Fruit fly (Drosophila melanogaster) whole organism, prepupa: ENCODE data around the gene PGAP2.
A peak's percentile ranks its signal among the peaks of the same experiment; 100 is the strongest.

Source experiments
- Blimp-1 ChIP-seq: fragments of 200-800 bp; sonication (Bioruptor generic); optimal IDR thresholded peaks from 3 replicates; lab custom pipeline; 2017; ENCODE audit warnings: missing biosample characterization, missing genetic modification characterization, mild to moderate bottlenecking, moderate library complexity, missing genetic modification reagents
- CG10631 ChIP-seq: fragments of 200-800 bp; sonication (Bioruptor generic); optimal IDR thresholded peaks from 2 replicates; lab custom pipeline; 2016; ENCODE audit warnings: missing biosample characterization, missing genetic modification characterization
- CG10669 ChIP-seq: fragments of 200-800 bp; sonication (Bioruptor generic); optimal IDR thresholded peaks from 3 replicates; lab custom pipeline; 2018; ENCODE audit warnings: missing biosample characterization, mild to moderate bottlenecking, missing genetic modification characterization, moderate library complexity
- CG11294 ChIP-seq: fragments of 200-800 bp; sonication (Bioruptor generic); IDR thresholded peaks from 2 replicates; pipeline ENCODE4 v1.3.6; 2022; ENCODE audit warnings: missing biosample characterization, missing genetic modification characterization
- CG11762 ChIP-seq: fragments of 200-800 bp; sonication (Bioruptor generic); optimal IDR thresholded peaks from 3 replicates; lab custom pipeline; 2016; ENCODE audit warnings: missing biosample characterization, missing genetic modification characterization; ENCODE audit not compliant: insufficient read depth
- CG15336 ChIP-seq: fragments of 200-800 bp; sonication (Bioruptor generic); IDR thresholded peaks from 2 replicates; pipeline ENCODE4 v1.3.6; 2022; ENCODE audit warnings: missing biosample characterization, missing genetic modification characterization
- CG1621 ChIP-seq: fragments of 200-800 bp; sonication (Bioruptor generic); optimal IDR thresholded peaks from 3 replicates; lab custom pipeline; 2018; ENCODE audit warnings: missing biosample characterization, mild to moderate bottlenecking, missing genetic modification characterization
- CG16779 ChIP-seq: fragments of 200-800 bp; sonication (Bioruptor generic); optimal IDR thresholded peaks from 3 replicates; lab custom pipeline; 2017; ENCODE audit warnings: missing biosample characterization, mild to moderate bottlenecking, missing genetic modification characterization
- CG3032 ChIP-seq: fragments of 200-800 bp; optimal IDR thresholded peaks from 2 replicates; lab custom pipeline; 2019; ENCODE audit warnings: missing biosample characterization, mild to moderate bottlenecking, missing genetic modification characterization, moderate library complexity
- CG31627 ChIP-seq: fragments of 200-800 bp; sonication (Bioruptor generic); optimal IDR thresholded peaks from 3 replicates; lab custom pipeline; 2016; ENCODE audit warnings: missing biosample characterization, missing genetic modification characterization
- CG32006 ChIP-seq: fragments of 200-800 bp; sonication (Bioruptor generic); optimal IDR thresholded peaks from 3 replicates; lab custom pipeline; 2017; ENCODE audit warnings: missing biosample characterization, mild to moderate bottlenecking, missing genetic modification characterization
- CG34406 ChIP-seq: fragments of 200-800 bp; sonication (Bioruptor generic); optimal IDR thresholded peaks from 3 replicates; lab custom pipeline; 2016; ENCODE audit warnings: missing biosample characterization, missing genetic modification characterization
- CG3919 ChIP-seq: fragments of 200-800 bp; sonication (Bioruptor generic); optimal IDR thresholded peaks from 3 replicates; lab custom pipeline; 2016; ENCODE audit warnings: missing biosample characterization, missing genetic modification characterization
- CG4318 ChIP-seq: fragments of 200-800 bp; sonication (Bioruptor generic); optimal IDR thresholded peaks from 3 replicates; lab custom pipeline; 2017; ENCODE audit warnings: missing biosample characterization, mild to moderate bottlenecking, missing genetic modification characterization
- CG6163 ChIP-seq: fragments of 200-800 bp; sonication (Bioruptor generic); IDR thresholded peaks from 3 replicates; pipeline ENCODE4 v1.3.6; 2022; ENCODE audit warnings: missing biosample characterization, missing genetic modification characterization
- CG6792 ChIP-seq: fragments of 200-800 bp; sonication (Bioruptor generic); optimal IDR thresholded peaks from 3 replicates; lab custom pipeline; 2016; ENCODE audit warnings: missing biosample characterization, missing genetic modification characterization
- CG6808 ChIP-seq: fragments of 200-800 bp; sonication (Bioruptor generic); optimal IDR thresholded peaks from 3 replicates; lab custom pipeline; 2017; ENCODE audit warnings: missing biosample characterization, missing genetic modification characterization, mild to moderate bottlenecking, moderate library complexity, missing genetic modification reagents
- CG6854 ChIP-seq: fragments of 200-800 bp; sonication (Bioruptor generic); optimal IDR thresholded peaks from 2 replicates; lab custom pipeline; 2017; ENCODE audit warnings: missing biosample characterization, mild to moderate bottlenecking, missing genetic modification characterization
- CG7368 ChIP-seq: fragments of 200-800 bp; sonication (Bioruptor generic); optimal IDR thresholded peaks from 3 replicates; lab custom pipeline; 2016; ENCODE audit warnings: missing biosample characterization, missing genetic modification characterization
- CG8119 ChIP-seq: fragments of 200-800 bp; sonication (Bioruptor generic); IDR thresholded peaks from 3 replicates; pipeline ENCODE4 v1.3.6; 2022; ENCODE audit warnings: missing biosample characterization, missing genetic modification characterization
- CG8319 ChIP-seq: fragments of 200-800 bp; sonication (Bioruptor generic); optimal IDR thresholded peaks from 3 replicates; lab custom pipeline; 2016; ENCODE audit warnings: missing biosample characterization, missing genetic modification characterization
- CG9139 ChIP-seq: fragments of 200-800 bp; sonication (Bioruptor generic); optimal IDR thresholded peaks from 3 replicates; lab custom pipeline; 2017; ENCODE audit warnings: missing biosample characterization, mild to moderate bottlenecking, missing genetic modification characterization
- Eip93F ChIP-seq: fragments of 200-800 bp; sonication (Bioruptor generic); optimal IDR thresholded peaks from 2 replicates; lab custom pipeline; 2016; ENCODE audit warnings: missing biosample characterization, mild to moderate bottlenecking, missing genetic modification characterization
- Ets21C ChIP-seq: fragments of 200-800 bp; sonication (Bioruptor generic); optimal IDR thresholded peaks from 3 replicates; lab custom pipeline; 2016; ENCODE audit warnings: missing biosample characterization, missing genetic modification characterization
- Ets96B ChIP-seq: fragments of 200-800 bp; optimal IDR thresholded peaks from 2 replicates; lab custom pipeline; 2019; ENCODE audit warnings: missing biosample characterization, mild to moderate bottlenecking, missing genetic modification characterization, moderate library complexity
- Gug ChIP-seq: fragments of 200-800 bp; sonication (Bioruptor generic); IDR thresholded peaks from 2 replicates; pipeline ENCODE4 v1.3.6; 2022; ENCODE audit warnings: missing biosample characterization, missing genetic modification characterization
- Hr38 ChIP-seq: sonication (Bioruptor generic); optimal IDR thresholded peaks from 2 replicates; lab custom pipeline; 2016; ENCODE audit warnings: missing biosample characterization, missing genetic modification characterization
- Hr4 ChIP-seq: fragments of 200-800 bp; sonication (Bioruptor generic); optimal IDR thresholded peaks from 3 replicates; lab custom pipeline; 2016; ENCODE audit warnings: missing biosample characterization, missing genetic modification characterization
- Lpt ChIP-seq: fragments of 200-800 bp; sonication (Bioruptor generic); optimal IDR thresholded peaks from 3 replicates; lab custom pipeline; 2016; ENCODE audit warnings: missing biosample characterization, missing genetic modification characterization
- Met ChIP-seq: fragments of 200-800 bp; sonication (Bioruptor generic); optimal IDR thresholded peaks from 3 replicates; lab custom pipeline; 2016; ENCODE audit warnings: missing biosample characterization, missing genetic modification characterization
- Smox ChIP-seq: fragments of 200-800 bp; sonication (Bioruptor generic); optimal IDR thresholded peaks from 3 replicates; lab custom pipeline; 2016; ENCODE audit warnings: missing biosample characterization, missing genetic modification characterization
- Sox14 ChIP-seq: fragments of 200-800 bp; sonication (Bioruptor generic); optimal IDR thresholded peaks from 3 replicates; lab custom pipeline; 2016; ENCODE audit warnings: missing biosample characterization, missing genetic modification characterization
- Sox15 ChIP-seq: fragments of 200-800 bp; sonication (Bioruptor generic); optimal IDR thresholded peaks from 3 replicates; lab custom pipeline; 2016; ENCODE audit warnings: missing biosample characterization, missing genetic modification characterization
- achi ChIP-seq: fragments of 200-800 bp; sonication (Bioruptor generic); optimal IDR thresholded peaks from 3 replicates; lab custom pipeline; 2016; ENCODE audit warnings: missing biosample characterization, missing genetic modification characterization
- cyc ChIP-seq: fragments of 200-800 bp; sonication (Bioruptor generic); optimal IDR thresholded peaks from 3 replicates; lab custom pipeline; 2016; ENCODE audit warnings: missing biosample characterization, missing genetic modification characterization
- dac ChIP-seq: fragments of 200-800 bp; sonication (Bioruptor generic); optimal IDR thresholded peaks from 2 replicates; lab custom pipeline; 2017; ENCODE audit warnings: missing biosample characterization, mild to moderate bottlenecking, missing genetic modification characterization
- dsx ChIP-seq: fragments of 200-800 bp; optimal IDR thresholded peaks from 3 replicates; lab custom pipeline; 2019; ENCODE audit warnings: missing biosample characterization, mild to moderate bottlenecking, missing genetic modification characterization, moderate library complexity; ENCODE audit not compliant: poor library complexity, severe bottlenecking
- eg ChIP-seq: fragments of 200-800 bp; sonication (Bioruptor generic); IDR thresholded peaks from 3 replicates; pipeline ENCODE4 v1.3.6; 2022; ENCODE audit warnings: missing biosample characterization, missing genetic modification characterization
- esn ChIP-seq: fragments of 200-800 bp; sonication (Bioruptor generic); optimal IDR thresholded peaks from 2 replicates; lab custom pipeline; 2016; ENCODE audit warnings: missing biosample characterization, mild to moderate bottlenecking, missing genetic modification characterization, moderate library complexity
- fd59A ChIP-seq: fragments of 200-800 bp; sonication (Bioruptor generic); optimal IDR thresholded peaks from 2 replicates; lab custom pipeline; 2017; ENCODE audit warnings: missing biosample characterization, mild to moderate bottlenecking, missing genetic modification characterization, missing genetic modification reagents
- fd85E ChIP-seq: fragments of 200-800 bp; sonication (Bioruptor generic); optimal IDR thresholded peaks from 3 replicates; lab custom pipeline; 2016; ENCODE audit warnings: missing biosample characterization, missing genetic modification characterization
- fkh ChIP-seq: fragments of 200-800 bp; sonication (Bioruptor generic); optimal IDR thresholded peaks from 3 replicates; lab custom pipeline; 2017; ENCODE audit warnings: missing biosample characterization, mild to moderate bottlenecking, missing genetic modification characterization, moderate library complexity
- pdm3 ChIP-seq: fragments of 200-800 bp; sonication (Bioruptor generic); optimal IDR thresholded peaks from 3 replicates; lab custom pipeline; 2016; ENCODE audit warnings: missing biosample characterization, missing genetic modification characterization
- salr ChIP-seq, 2 experiments: fragments of 200-800 bp; sonication (Bioruptor generic); optimal IDR thresholded peaks; 3 replicates each; lab custom pipeline; 2016 to 2018; ENCODE audit warnings: missing biosample characterization in 2 of 2, missing genetic modification characterization in 2 of 2, mild to moderate bottlenecking in 1 of 2
- spab ChIP-seq: fragments of 200-800 bp; sonication (Bioruptor generic); optimal IDR thresholded peaks from 2 replicates; lab custom pipeline; 2017; ENCODE audit warnings: missing biosample characterization, mild to moderate bottlenecking, missing genetic modification characterization, missing genetic modification reagents
- ss ChIP-seq, 2 experiments: fragments of 200-800 bp; sonication (Bioruptor generic); optimal IDR thresholded peaks; 2 replicates in 1 of 2; 3 replicates in 1 of 2; lab custom pipeline; 2017 to 2018; ENCODE audit warnings: mild to moderate bottlenecking in 2 of 2, missing biosample characterization in 2 of 2, missing genetic modification characterization in 2 of 2, moderate library complexity in 1 of 2
- svp ChIP-seq: fragments of 200-800 bp; sonication (Bioruptor generic); peaks from one replicate; lab custom pipeline; 2016; ENCODE audit warnings: missing biosample characterization, missing genetic modification characterization
- topi ChIP-seq: fragments of 200-800 bp; sonication (Bioruptor generic); optimal IDR thresholded peaks from 3 replicates; lab custom pipeline; 2016; ENCODE audit warnings: missing biosample characterization, missing genetic modification characterization
- vri ChIP-seq: fragments of 200-800 bp; sonication (Bioruptor generic); optimal IDR thresholded peaks from 3 replicates; lab custom pipeline; 2016; ENCODE audit warnings: missing biosample characterization, mild to moderate bottlenecking, missing genetic modification characterization

The PGAP2 gene

DNA sequence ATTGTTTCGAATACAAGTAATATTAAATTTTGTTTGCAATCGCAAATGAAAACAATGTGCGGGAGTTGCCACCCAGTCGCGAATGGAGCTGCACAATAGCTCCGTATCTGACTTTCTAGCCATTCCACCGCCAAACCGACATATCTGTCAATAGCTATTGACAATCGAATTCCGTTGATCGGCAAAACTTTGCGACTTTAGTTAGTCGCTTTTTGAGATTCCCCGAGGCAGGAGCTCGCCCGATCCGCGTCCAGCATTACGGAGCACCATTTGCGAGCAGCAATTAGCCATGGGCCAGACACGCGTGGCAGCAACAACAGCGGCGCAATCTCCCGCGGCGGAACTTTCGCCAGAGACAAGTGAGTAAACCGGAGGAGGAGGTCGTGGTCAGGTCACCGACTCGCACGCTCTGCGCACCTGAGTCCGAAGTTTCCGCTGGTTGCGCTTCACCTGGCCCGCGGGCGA lies 33.4 kb upstream of the PGAP2 start, which contains the start of the genes CG4291 and kraken (continued):
- peak; percentile 3 to 22 for TF ChIP-seq ss (GFP tag; optimal IDR thresholded peaks at IDR 0.05; lab: Kevin White, UChicago)
- TF ChIP-seq vri (GFP tag; lab: Kevin White, UChicago) = peak; percentile 18
- no peak for TF ChIP-seq CG10631 (GFP tag; lab: Kevin White, UChicago)
- no peak for TF ChIP-seq Ets21C

DNA sequence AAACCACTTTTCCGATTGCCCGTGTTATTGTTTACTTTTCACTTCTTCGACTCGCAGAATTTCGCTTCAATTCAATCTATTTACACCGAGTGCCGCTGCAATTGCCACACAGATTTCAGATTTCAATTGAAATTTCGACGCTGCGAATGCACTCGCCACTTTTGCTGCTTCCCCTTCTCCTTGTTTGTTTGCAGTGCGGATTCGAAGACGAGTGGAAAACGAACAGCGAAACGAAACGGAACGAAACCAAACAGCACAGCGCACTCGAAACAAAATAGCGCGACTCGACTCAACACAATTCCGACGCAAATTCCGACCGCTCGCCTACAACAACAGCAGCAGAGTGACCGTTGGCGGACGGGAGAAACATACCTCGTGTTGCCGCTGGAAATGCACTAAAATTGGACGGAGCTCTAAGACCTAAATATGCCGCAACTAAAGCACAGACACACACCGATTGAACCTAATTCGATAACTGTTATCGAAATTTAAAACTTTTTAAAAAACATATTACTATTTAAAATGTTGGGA lies 31.5 kb upstream of the PGAP2 start, which contains the start of gene drongo:
Gene drongo, minus strand, starts transcription at position 345 of the 531 bp plus-strand sequence.
- TF ChIP-seq fkh (GFP tag; lab: Kevin White, UChicago) (peak; percentile 90), CG11294 (GFP tag; lab: Robert Waterston, UW) (no peak), Sox14 (peak; percentile 60), CG6792 (GFP tag; lab: Kevin White, UChicago) (no peak), topi (GFP tag; lab: Kevin White, UChicago) (peak; percentile 18), Ets21C (no peak), salr (GFP tag; optimal IDR thresholded peaks at IDR 0.05; lab: Kevin White, UChicago) (no peak), CG16779 (tag; lab: Kevin White, UChicago) (peak; percentile 4), Sox15 (GFP tag; lab: Kevin White, UChicago) (no peak), CG32006 (GFP tag; lab: Kevin White, UChicago) (no peak), CG10669 (GFP tag; lab: Kevin White, UChicago) (no peak), CG6163 (GFP tag; lab: Robert Waterston, UW) (peak; percentile 64), esn (peak; percentile 49), dac (no peak), CG31627 (no peak), cyc (peak; percentile 15), achi (GFP tag; lab: Kevin White, UChicago) (no peak), dsx (peak; percentile 58), CG3919 (GFP tag; lab: Kevin White, UChicago) (peak; percentile 27), CG1621 (tag; lab: Kevin White, UChicago) (peak; percentile 13), fd85E (GFP tag; lab: Kevin White, UChicago) (no peak), spab (no peak), fd59A (GFP tag; lab: Kevin White, UChicago) (no peak), CG34406 (GFP tag; lab: Kevin White, UChicago) (no peak), svp (GFP tag; lab: Kevin White, UChicago) (peak; percentile 86), CG3032 (tag; lab: Kevin White, UChicago) (peak; percentile 11), eg (GFP tag; lab: Robert Waterston, UW) (peak; percentile 51; the same call in 1 of the 3 replicates), CG11762 (GFP tag; lab: Kevin White, UChicago) (no peak), vri (GFP tag; lab: Kevin White, UChicago) (peak; percentile 61), Hr4 (GFP tag; lab: Kevin White, UChicago) (no peak), CG6854 (GFP tag; lab: Kevin White, UChicago) (peak; percentile 70), Eip93F (no peak), Blimp-1 (no peak), Lpt (GFP tag; lab: Kevin White, UChicago) (peak; percentile 40), Smox (no peak), CG4318 (GFP tag; lab: Kevin White, UChicago) (no peak), CG7368 (GFP tag; lab: Kevin White, UChicago) (no peak), CG8319 (GFP tag; lab: Kevin White, UChicago) (no peak), CG8119 (GFP tag; lab: Robert Waterston, UW) (peak; percentile 13; the same call in 1 of the 3 replicates), Ets96B (tag; lab: Kevin White, UChicago) (no peak), Hr38 (GFP tag; lab: Kevin White, UChicago) (no peak), Gug (GFP tag; lab: Robert Waterston, UW) (no peak), CG15336 (GFP tag; lab: Robert Waterston, UW) (peak; percentile 46; the same call in 1 of the 2 replicates), CG9139 (peak; percentile 33), pdm3 (GFP tag; lab: Kevin White, UChicago) (no peak), CG6808 (GFP tag; lab: Kevin White, UChicago) (peak; percentile 37), Met (peak; percentile 27)
